Worm (Caenorhabditis elegans) whole organism, late embryonic: ENCODE measurements around the gene fbxa-214.

ENCODE experiments used
- ama-1 ChIP-seq: fragments of 150-350 bp; optimal IDR thresholded peaks from 2 replicates; lab custom pipeline; 2014
- ceh-48 ChIP-seq: sonication (generic microtip); optimal IDR thresholded peaks from 2 replicates; lab custom pipeline; 2016; ENCODE audit warnings: missing genetic modification characterization, inconsistent platforms, missing compliant biosample characterization
- che-1 ChIP-seq: sonication (generic microtip); optimal IDR thresholded peaks from 2 replicates; lab custom pipeline; 2016; ENCODE audit warnings: mild to moderate bottlenecking, missing genetic modification characterization, missing compliant biosample characterization
- fkh-10 ChIP-seq: fragments of 150-350 bp; optimal IDR thresholded peaks from 2 replicates; lab custom pipeline; 2014; ENCODE audit warnings: missing biosample characterization, missing genetic modification reagents, missing genetic modification characterization
- nhr-11 ChIP-seq: fragments of 150-350 bp; optimal IDR thresholded peaks from 2 replicates; lab custom pipeline; 2014; ENCODE audit warnings: missing biosample characterization, missing genetic modification characterization
- pag-3 ChIP-seq: sonication (generic microtip); optimal IDR thresholded peaks from 2 replicates; lab custom pipeline; 2016; ENCODE audit warnings: missing compliant biosample characterization, missing genetic modification characterization, borderline replicate concordance
- pax-1 ChIP-seq: fragments of 150-350 bp; optimal IDR thresholded peaks from 2 replicates; lab custom pipeline; 2014; ENCODE audit warnings: missing biosample characterization, missing genetic modification characterization
- pha-2 ChIP-seq: sonication (generic microtip); optimal IDR thresholded peaks from 2 replicates; lab custom pipeline; 2017; ENCODE audit warnings: mild to moderate bottlenecking, missing genetic modification characterization, missing compliant biosample characterization
- pha-4 ChIP-seq: fragments of 150-350 bp; optimal IDR thresholded peaks from 2 replicates; lab custom pipeline; 2018; ENCODE audit warnings: missing biosample characterization, missing genetic modification reagents, missing genetic modification characterization
- rnt-1 ChIP-seq: sonication (generic microtip); optimal IDR thresholded peaks from 2 replicates; lab custom pipeline; 2016; ENCODE audit warnings: missing genetic modification characterization, missing compliant biosample characterization
- sox-4 ChIP-seq: sonication (generic microtip); optimal IDR thresholded peaks from 2 replicates; lab custom pipeline; 2017; ENCODE audit warnings: mild to moderate bottlenecking, missing genetic modification characterization, inconsistent platforms, missing compliant biosample characterization
- tbx-2 ChIP-seq: sonication (generic microtip); optimal IDR thresholded peaks from 2 replicates; lab custom pipeline; 2016; ENCODE audit warnings: missing genetic modification characterization, missing compliant biosample characterization
- unc-3 ChIP-seq, 2 experiments: fragments of 200-800 bp in 1 of 2; sonication (Bioruptor generic) in 1 of 2; sonication (generic microtip) in 1 of 2; conservative IDR thresholded peaks in 1 of 2; optimal IDR thresholded peaks in 1 of 2; 2 replicates each; pipeline versions ENCODE4 v1.3.6 to Lab custom; 2016 to 2022; ENCODE audit warnings: missing compliant biosample characterization in 2 of 2, missing genetic modification characterization in 2 of 2, missing genetic modification reagents in 1 of 2

DNA sequence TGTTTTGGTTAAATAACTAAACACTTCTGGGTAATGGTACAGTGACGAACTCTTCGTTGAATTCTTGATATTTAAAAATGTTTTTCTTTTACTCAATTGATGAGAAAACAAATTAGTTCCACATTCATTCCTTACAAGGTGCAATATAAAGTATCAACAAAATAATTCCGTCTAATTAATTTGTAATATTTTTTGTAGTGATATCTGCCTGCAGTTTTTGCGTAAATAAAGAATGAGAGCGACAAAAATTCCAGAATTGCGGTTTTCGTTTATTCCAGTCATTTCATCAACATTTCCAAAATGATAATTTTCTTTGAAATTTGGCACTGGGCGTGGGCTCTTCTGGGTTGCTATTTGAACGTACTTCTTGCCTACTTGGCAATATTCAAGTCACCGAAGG is 14.6 kb downstream of the fbxa-214 start, which contains the start of gene srd-20:
- TF ChIP-seq tbx-2 (tag; lab: Kevin White, UChicago) (no peak), nhr-11 (tag; lab: Kevin White, UChicago) (no peak), che-1 (tag; lab: Kevin White, UChicago) (no peak), pha-2 (tag; lab: Kevin White, UChicago) (no peak), fkh-10 (GFP tag; lab: Kevin White, UChicago) (no peak), pag-3 (tag; lab: Kevin White, UChicago) (no peak), unc-3 (GFP tag; conservative IDR thresholded peaks at IDR 0.05; lab: Robert Waterston, UW) (no peak), unc-3 (tag; optimal IDR thresholded peaks at IDR 0.05; lab: Kevin White, UChicago) (no peak), ama-1 (no peak), pha-4 (tag; lab: Kevin White, UChicago) (no peak), pax-1 (tag; lab: Kevin White, UChicago) (no peak), ceh-48 (tag; lab: Kevin White, UChicago) (no peak), sox-4 (tag; lab: Kevin White, UChicago) (no peak), rnt-1 (no peak)
